Worm (Caenorhabditis elegans): ENCODE results near the gene arf-5.

arf-5 gene

DNA sequence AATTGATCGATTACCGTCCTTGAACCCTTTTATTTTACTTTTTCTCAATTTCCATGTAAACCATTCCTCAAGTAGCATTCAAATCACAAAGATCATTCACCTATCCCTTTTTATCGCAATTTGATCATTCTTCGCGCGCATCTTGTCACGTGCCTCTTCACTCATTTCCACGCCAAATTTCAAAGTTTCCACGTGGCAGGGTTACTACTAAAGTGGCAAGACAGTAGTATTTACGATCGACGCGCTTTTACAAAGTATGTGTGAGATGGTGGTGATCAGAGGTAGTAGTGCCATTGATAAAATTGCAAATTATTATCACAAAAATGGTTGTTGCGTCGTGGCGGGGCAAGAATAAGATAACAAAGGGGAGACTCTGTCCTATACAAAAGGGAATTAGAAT, 46.0 kb downstream of the arf-5 start:
- TF ChIP-seq him-1 (tag; optimal IDR thresholded peaks at IDR 0.05) (no peak), W03F9.2 (tag; optimal IDR thresholded peaks at IDR 0.05) (no peak), dao-5 (tag; optimal IDR thresholded peaks at IDR 0.05) (no peak)

DNA sequence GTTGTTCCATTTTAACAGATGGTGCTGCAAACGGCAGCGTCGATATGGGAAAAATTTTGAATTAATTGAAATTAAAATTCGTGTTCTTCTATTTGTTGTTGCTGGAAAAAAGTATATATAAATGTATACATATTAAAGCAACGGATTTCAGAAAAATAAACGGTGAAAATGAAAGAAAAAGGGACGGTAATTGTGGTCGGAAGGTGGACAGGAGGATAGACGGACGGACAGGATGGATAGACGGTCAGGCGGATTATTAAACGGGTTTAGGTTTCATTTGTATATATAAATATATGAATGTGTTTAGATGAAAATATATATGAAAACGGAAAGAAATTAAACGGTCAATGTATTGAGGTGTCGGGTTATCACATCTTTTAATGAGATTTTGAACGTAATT, 47.1 kb downstream of the arf-5 start, which contains the start of gene nhr-31:
Gene nhr-31 (minus strand): TSS at position 101 of the 400 bp plus-strand sequence.
- TF ChIP-seq W03F9.2 (tag; optimal IDR thresholded peaks at IDR 0.05) = no peak

- TF ChIP-seq W03F9.2 (tag; optimal IDR thresholded peaks at IDR 0.05) (no peak), him-1 (tag; optimal IDR thresholded peaks at IDR 0.05) (no peak), dao-5 (tag; optimal IDR thresholded peaks at IDR 0.05) (no peak)
Measured at ce11 chrIV:8030099-8030498, 47.8 kb downstream of the arf-5 start.

DNA sequence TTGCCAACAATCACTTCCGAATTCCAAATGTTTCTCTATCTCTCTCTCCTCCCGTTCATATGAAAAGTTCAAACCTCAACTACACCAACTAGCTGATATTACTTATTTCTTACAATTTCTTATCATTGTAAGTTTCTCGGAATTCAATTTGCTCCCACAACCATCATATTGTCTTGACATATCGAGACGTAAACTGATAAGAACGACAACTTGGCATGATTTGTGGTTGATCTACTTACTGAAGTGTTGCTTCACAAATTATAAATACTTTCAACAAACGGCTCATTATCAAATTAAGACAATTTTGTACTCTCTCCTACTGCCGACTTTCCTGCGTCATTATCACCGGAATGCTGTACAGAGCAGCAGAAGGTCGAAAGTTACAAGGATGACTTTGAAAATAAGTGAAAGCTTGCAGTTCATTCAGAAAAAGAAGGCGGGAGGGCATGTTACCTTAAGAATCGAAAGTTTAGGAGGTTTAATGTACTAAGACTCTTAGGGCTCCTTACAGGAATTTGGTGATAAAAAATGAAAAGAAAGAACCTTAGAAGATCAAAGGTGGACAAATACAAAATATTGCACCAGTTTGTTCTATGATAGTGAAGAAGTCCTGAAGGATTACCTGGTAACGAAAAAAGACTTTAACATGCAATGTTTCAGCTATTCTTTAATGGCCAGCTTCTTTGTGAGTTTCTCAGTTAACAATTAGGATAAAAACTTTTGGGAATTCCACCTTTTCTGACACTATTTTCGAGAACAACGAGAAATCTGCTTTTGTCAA, 50.0 kb downstream of the arf-5 start:
- TF ChIP-seq dao-5 (tag; optimal IDR thresholded peaks at IDR 0.05) = no peak
- no peak for TF ChIP-seq W03F9.2 (tag; optimal IDR thresholded peaks at IDR 0.05)
- TF ChIP-seq him-1 (tag; optimal IDR thresholded peaks at IDR 0.05) = no peak

Data from whole organism, L4/young adult.